Worm (Caenorhabditis elegans): ENCODE data around the gene R10E4.1.

DNA sequence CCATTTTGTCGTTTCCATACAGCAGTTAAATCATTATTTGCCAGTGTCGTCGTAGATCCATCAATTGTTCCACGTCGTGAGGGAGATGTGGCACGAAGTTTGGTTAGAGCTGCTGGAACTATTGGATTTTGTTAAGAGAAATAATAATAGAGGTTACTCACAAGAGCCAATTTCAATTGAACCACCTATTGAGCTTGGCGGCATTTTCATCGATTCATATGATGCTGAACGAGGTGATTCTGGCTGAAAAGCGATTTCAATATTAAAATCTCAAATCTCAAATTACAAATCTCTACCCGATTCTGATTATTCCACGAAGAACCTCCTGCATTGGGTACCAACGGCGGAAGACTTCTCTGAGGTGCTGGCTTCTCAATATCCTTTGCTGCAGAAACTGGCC is 11.6 kb upstream of the R10E4.1 start:
- no peak for TF ChIP-seq hmbx-1 (tag; optimal IDR thresholded peaks at IDR 0.05)
- TF ChIP-seq tbx-37 (GFP tag; conservative IDR thresholded peaks at IDR 0.05), result no peak
- no peak for TF ChIP-seq sea-1 (GFP tag; conservative IDR thresholded peaks at IDR 0.05)
- TF ChIP-seq tra-4 (tag; optimal IDR thresholded peaks at IDR 0.05), result no peak
- TF ChIP-seq aly-1 (tag; optimal IDR thresholded peaks at IDR 0.05), result no peak
- TF ChIP-seq ceh-36 (tag; optimal IDR thresholded peaks at IDR 0.05), result no peak
- TF ChIP-seq ama-1 (optimal IDR thresholded peaks at IDR 0.05), result no peak
- TF ChIP-seq F13C5.2 (tag; optimal IDR thresholded peaks at IDR 0.05), result no peak
- no peak for TF ChIP-seq ets-7 (tag; optimal IDR thresholded peaks at IDR 0.05)
- TF ChIP-seq flt-1 (GFP tag; IDR thresholded peaks at IDR 0.05), result no peak
- TF ChIP-seq B0310.2 (tag; optimal IDR thresholded peaks at IDR 0.05), result no peak

All from whole organism, early embryonic.